Worm (Caenorhabditis elegans): ENCODE data around the gene srsx-17.
A peak's percentile ranks its signal among the peaks of the same experiment; 100 is the strongest.

srsx-17 gene

ce11 chrV:5964658-5965178, 37.3 kb downstream of the srsx-17 start (continued):
- TF ChIP-seq ceh-82 (tag; optimal IDR thresholded peaks at IDR 0.05): peak in 1 of 3 experiments; percentile 4
- TF ChIP-seq egl-13 (tag; optimal IDR thresholded peaks at IDR 0.05): no peak
- TF ChIP-seq dpl-1 (GFP tag; optimal IDR thresholded peaks at IDR 0.05): no peak
- no peak for TF ChIP-seq ceh-63 (GFP tag; optimal IDR thresholded peaks at IDR 0.05)
- no peak for TF ChIP-seq dsc-1 (tag; optimal IDR thresholded peaks at IDR 0.05)
- TF ChIP-seq pax-3 (tag; optimal IDR thresholded peaks at IDR 0.05): no peak
- no peak for TF ChIP-seq lin-35 (GFP tag; optimal IDR thresholded peaks at IDR 0.05)
- TF ChIP-seq hlh-4 (tag; optimal IDR thresholded peaks at IDR 0.05): no peak
- no peak for TF ChIP-seq nhr-77 (tag; optimal IDR thresholded peaks at IDR 0.05)
- no peak for TF ChIP-seq fos-1 (tag; optimal IDR thresholded peaks at IDR 0.05)
- no peak for TF ChIP-seq irx-1 (tag; optimal IDR thresholded peaks at IDR 0.05)
- TF ChIP-seq ets-5 (GFP tag; IDR thresholded peaks at IDR 0.05): no peak
- no peak for TF ChIP-seq unc-62 (GFP tag; optimal IDR thresholded peaks at IDR 0.05)
- no peak for TF ChIP-seq nhr-28 (tag; optimal IDR thresholded peaks at IDR 0.05)
- TF ChIP-seq Y116A8C.19 (tag; optimal IDR thresholded peaks at IDR 0.05; ENCODE audit: borderline replicate concordance): no peak
- TF ChIP-seq ceh-90 (tag; optimal IDR thresholded peaks at IDR 0.05): no peak
- no peak for TF ChIP-seq lin-39 (tag; optimal IDR thresholded peaks at IDR 0.05)
- TF ChIP-seq pqm-1 (tag; optimal IDR thresholded peaks at IDR 0.05): no peak
- no peak for TF ChIP-seq ztf-11 (tag; optimal IDR thresholded peaks at IDR 0.05)
- peak; percentile 20 for TF ChIP-seq fkh-8 (tag; optimal IDR thresholded peaks at IDR 0.05)
- TF ChIP-seq nhr-11 (tag; optimal IDR thresholded peaks at IDR 0.05): no peak
- TF ChIP-seq ceh-8 (GFP tag; optimal IDR thresholded peaks at IDR 0.05): no peak
- no peak for TF ChIP-seq egl-27 (tag; optimal IDR thresholded peaks at IDR 0.05)
- TF ChIP-seq vab-15 (tag; optimal IDR thresholded peaks at IDR 0.05): no peak
- no peak for TF ChIP-seq blmp-1 (tag; optimal IDR thresholded peaks at IDR 0.05)
- no peak for TF ChIP-seq unc-30 (tag; optimal IDR thresholded peaks at IDR 0.05)
- no peak for TF ChIP-seq nhr-19 (GFP tag; conservative IDR thresholded peaks at IDR 0.05)
- TF ChIP-seq nhr-47 (tag; optimal IDR thresholded peaks at IDR 0.05): peak; percentile 4
- TF ChIP-seq snu-23 (GFP tag; optimal IDR thresholded peaks at IDR 0.05): peak; percentile 1
- TF ChIP-seq jun-1 (tag; optimal IDR thresholded peaks at IDR 0.05): no peak

DNA sequence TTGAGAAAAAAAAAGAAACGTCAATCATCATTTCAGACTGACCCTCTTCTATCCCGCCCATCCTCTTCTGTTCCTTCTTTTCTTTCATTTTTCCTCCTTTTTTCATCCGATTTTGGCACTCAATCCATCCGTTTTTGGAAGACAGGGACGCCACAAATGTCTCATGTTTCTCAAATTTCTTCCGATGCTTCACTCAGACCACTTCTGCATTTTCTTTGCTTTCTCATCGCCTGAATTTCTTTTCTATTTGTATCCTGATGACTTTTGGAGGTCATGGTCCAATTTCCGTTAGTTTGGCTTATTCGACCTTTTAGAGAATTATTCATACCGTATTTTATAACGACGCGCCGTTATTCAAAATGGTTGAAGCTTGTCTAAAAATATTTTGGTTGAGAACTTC, 45.1 kb downstream of the srsx-17 start:
- TF ChIP-seq unc-130 (tag; optimal IDR thresholded peaks at IDR 0.05) (no peak), C16A3.4 (tag; optimal IDR thresholded peaks at IDR 0.05) (no peak), pag-3 (tag; optimal IDR thresholded peaks at IDR 0.05; ENCODE audit: borderline replicate concordance, insufficient read depth) (no peak), ceh-63 (GFP tag; optimal IDR thresholded peaks at IDR 0.05) (no peak), lin-35 (GFP tag; optimal IDR thresholded peaks at IDR 0.05) (no peak), mep-1 (tag; optimal IDR thresholded peaks at IDR 0.05) (no peak), dpl-1 (GFP tag; optimal IDR thresholded peaks at IDR 0.05) (no peak), hpl-2 (GFP tag; optimal IDR thresholded peaks at IDR 0.05) (no peak), rnt-1 (tag; optimal IDR thresholded peaks at IDR 0.05) (no peak)

DNA sequence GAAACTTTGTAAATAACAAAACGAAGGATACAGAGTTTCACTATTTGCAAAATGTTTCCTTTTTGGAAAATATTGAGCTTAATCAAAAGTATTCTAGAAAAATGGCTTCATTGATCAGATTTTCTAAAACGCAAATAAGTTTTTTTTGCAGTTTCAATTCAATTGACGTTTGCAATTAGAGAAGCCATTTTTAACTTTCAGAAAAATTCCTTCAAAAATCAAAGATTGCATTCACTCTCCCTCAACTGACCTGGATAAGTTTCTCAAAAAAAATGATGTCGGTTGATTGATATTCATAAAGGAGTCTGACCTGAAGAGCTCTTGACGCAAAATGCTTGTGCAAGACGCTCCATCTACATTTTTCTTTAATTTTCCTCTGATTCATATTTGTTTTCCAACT, 46.3 kb downstream of the srsx-17 start:
- TF ChIP-seq ets-5 (GFP tag; IDR thresholded peaks at IDR 0.05): no peak
- TF ChIP-seq dpl-1 (GFP tag; optimal IDR thresholded peaks at IDR 0.05): no peak
- no peak for TF ChIP-seq snpc-4 (tag; optimal IDR thresholded peaks at IDR 0.05)
- no peak for TF ChIP-seq fkh-8 (tag; optimal IDR thresholded peaks at IDR 0.05)
- no peak for TF ChIP-seq ztf-11 (tag; optimal IDR thresholded peaks at IDR 0.05)
- TF ChIP-seq irx-1 (tag; optimal IDR thresholded peaks at IDR 0.05): no peak
- no peak for TF ChIP-seq ceh-82 (tag; optimal IDR thresholded peaks at IDR 0.05)
- TF ChIP-seq nhr-12 (tag; optimal IDR thresholded peaks at IDR 0.05): no peak
- TF ChIP-seq mef-2 (tag; optimal IDR thresholded peaks at IDR 0.05): no peak
- no peak for TF ChIP-seq alr-1 (tag; optimal IDR thresholded peaks at IDR 0.05; ENCODE audit: borderline replicate concordance)
- no peak for TF ChIP-seq ces-1 (GFP tag; optimal IDR thresholded peaks at IDR 0.05)
- TF ChIP-seq sox-4 (tag; optimal IDR thresholded peaks at IDR 0.05): no peak
- TF ChIP-seq unc-30 (tag; optimal IDR thresholded peaks at IDR 0.05): no peak
- TF ChIP-seq ceh-88 (GFP tag; IDR thresholded peaks at IDR 0.05): no peak
- no peak for TF ChIP-seq nhr-19 (GFP tag; conservative IDR thresholded peaks at IDR 0.05)
- TF ChIP-seq pqm-1 (tag; optimal IDR thresholded peaks at IDR 0.05): no peak
- TF ChIP-seq ama-1 (optimal IDR thresholded peaks at IDR 0.05): no peak

Measured in whole organism, L1 larva.